Worm (Caenorhabditis elegans) whole organism, mixed stage, embryonic: Measurements from ENCODE around the gene fipr-6.

ENCODE experiments used
- M03D4.4 ChIP-seq: sonication (generic microtip); optimal IDR thresholded peaks from 2 replicates; lab custom pipeline; 2017; ENCODE audit warnings: mild to moderate bottlenecking, missing genetic modification characterization, missing compliant biosample characterization
- bed-3 ChIP-seq: fragments of 200-800 bp; sonication (Bioruptor generic); optimal IDR thresholded peaks from 3 replicates; lab custom pipeline; 2018; ENCODE audit warnings: mild to moderate bottlenecking, missing genetic modification characterization, moderate library complexity, missing compliant biosample characterization
- blmp-1 ChIP-seq: fragments of 150-350 bp; optimal IDR thresholded peaks from 2 replicates; lab custom pipeline; 2014; ENCODE audit warnings: missing biosample characterization, missing genetic modification characterization
- ceh-39 ChIP-seq: fragments of 150-350 bp; optimal IDR thresholded peaks from 2 replicates; lab custom pipeline; 2014; ENCODE audit warnings: missing biosample characterization, missing genetic modification characterization
- ceh-43 ChIP-seq: fragments of 200-800 bp; sonication (Bioruptor generic); optimal IDR thresholded peaks from 2 replicates; lab custom pipeline; 2018; ENCODE audit warnings: mild to moderate bottlenecking, missing genetic modification characterization, moderate library complexity, missing compliant biosample characterization
- ceh-83 ChIP-seq: fragments of 200-800 bp; sonication (Bioruptor generic); optimal IDR thresholded peaks from 2 replicates; lab custom pipeline; 2018; ENCODE audit warnings: mild to moderate bottlenecking, missing genetic modification characterization, missing compliant biosample characterization
- ces-1 ChIP-seq: fragments of 150-350 bp; optimal IDR thresholded peaks from 2 replicates; lab custom pipeline; 2014; ENCODE audit warnings: missing biosample characterization, missing genetic modification reagents, missing genetic modification characterization
- cnd-1 ChIP-seq: fragments of 200-800 bp; sonication (Bioruptor generic); optimal IDR thresholded peaks from 2 replicates; lab custom pipeline; 2018; ENCODE audit warnings: mild to moderate bottlenecking, missing genetic modification characterization, missing compliant biosample characterization
- drap-1 ChIP-seq: fragments of 200-800 bp; sonication (Bioruptor generic); optimal IDR thresholded peaks from 3 replicates; lab custom pipeline; 2018; ENCODE audit warnings: mild to moderate bottlenecking, missing genetic modification characterization, missing compliant biosample characterization
- elt-1 ChIP-seq: sonication (generic microtip); optimal IDR thresholded peaks from 2 replicates; lab custom pipeline; 2017; ENCODE audit warnings: missing genetic modification characterization, mild to moderate bottlenecking, missing compliant biosample characterization, antibody characterized with exemption, moderate library complexity, borderline replicate concordance; ENCODE audit not compliant: insufficient read depth
- elt-3 ChIP-seq: fragments of 150-350 bp; optimal IDR thresholded peaks from 2 replicates; lab custom pipeline; 2014; ENCODE audit warnings: missing biosample characterization, missing genetic modification characterization
- flh-1 ChIP-seq: fragments of 200-800 bp; sonication (Bioruptor generic); optimal IDR thresholded peaks from 2 replicates; lab custom pipeline; 2018; ENCODE audit warnings: mild to moderate bottlenecking, missing genetic modification characterization, moderate library complexity, missing compliant biosample characterization
- ham-2 ChIP-seq: fragments of 200-800 bp; sonication (Bioruptor generic); optimal IDR thresholded peaks from 2 replicates; lab custom pipeline; 2018; ENCODE audit warnings: mild to moderate bottlenecking, missing genetic modification characterization, missing compliant biosample characterization
- hlh-1 ChIP-seq: fragments of 150-350 bp; optimal IDR thresholded peaks from 2 replicates; lab custom pipeline; 2014; ENCODE audit warnings: missing biosample characterization, missing genetic modification reagents, missing genetic modification characterization
- lin-13 ChIP-seq: fragments of 150-350 bp; optimal IDR thresholded peaks from 2 replicates; lab custom pipeline; 2014; ENCODE audit warnings: missing biosample characterization, missing genetic modification characterization
- lin-32 ChIP-seq: fragments of 200-800 bp; sonication (Bioruptor generic); optimal IDR thresholded peaks from 2 replicates; lab custom pipeline; 2018; ENCODE audit warnings: mild to moderate bottlenecking, missing genetic modification characterization, missing compliant biosample characterization
- lsy-2 ChIP-seq: fragments of 150-350 bp; optimal IDR thresholded peaks from 2 replicates; lab custom pipeline; 2014; ENCODE audit warnings: missing biosample characterization, missing genetic modification characterization
- mab-5 ChIP-seq: fragments of 150-350 bp; optimal IDR thresholded peaks from 2 replicates; lab custom pipeline; 2014; ENCODE audit warnings: missing biosample characterization, missing genetic modification characterization
- mep-1 ChIP-seq: fragments of 150-350 bp; optimal IDR thresholded peaks from 2 replicates; lab custom pipeline; 2017; ENCODE audit warnings: missing biosample characterization, missing genetic modification reagents, missing genetic modification characterization, inconsistent platforms
- mls-2 ChIP-seq: sonication (generic microtip); optimal IDR thresholded peaks from 2 replicates; lab custom pipeline; 2016; ENCODE audit warnings: mild to moderate bottlenecking, missing genetic modification characterization, moderate library complexity, missing compliant biosample characterization
- nhr-12 ChIP-seq: fragments of 150-350 bp; optimal IDR thresholded peaks from 2 replicates; lab custom pipeline; 2014; ENCODE audit warnings: missing biosample characterization, missing genetic modification characterization
- nhr-2 ChIP-seq: fragments of 150-350 bp; optimal IDR thresholded peaks from 2 replicates; lab custom pipeline; 2014; ENCODE audit warnings: missing biosample characterization, missing genetic modification characterization
- nhr-237 ChIP-seq: fragments of 150-350 bp; optimal IDR thresholded peaks from 2 replicates; lab custom pipeline; 2014; ENCODE audit warnings: missing biosample characterization, missing genetic modification characterization
- nhr-28 ChIP-seq: fragments of 150-350 bp; optimal IDR thresholded peaks from 2 replicates; lab custom pipeline; 2014; ENCODE audit warnings: missing biosample characterization, missing genetic modification characterization
- nhr-76 ChIP-seq: sonication (generic microtip); optimal IDR thresholded peaks from 2 replicates; lab custom pipeline; 2017; ENCODE audit warnings: missing biosample characterization, missing genetic modification characterization
- pha-4 ChIP-seq: fragments of 150-350 bp; optimal IDR thresholded peaks from 2 replicates; lab custom pipeline; 2018; ENCODE audit warnings: missing biosample characterization, missing genetic modification reagents, missing genetic modification characterization
- sem-2 ChIP-seq: fragments of 200-800 bp; sonication (Bioruptor generic); optimal IDR thresholded peaks from 2 replicates; lab custom pipeline; 2018; ENCODE audit warnings: mild to moderate bottlenecking, missing genetic modification characterization, missing compliant biosample characterization
- snpc-4 ChIP-seq: fragments of 150-350 bp; optimal IDR thresholded peaks from 2 replicates; lab custom pipeline; 2014; ENCODE audit warnings: missing biosample characterization, missing genetic modification characterization
- sptf-1 ChIP-seq: sonication (generic microtip); optimal IDR thresholded peaks from 2 replicates; lab custom pipeline; 2017; ENCODE audit warnings: mild to moderate bottlenecking, missing genetic modification characterization, moderate library complexity, missing compliant biosample characterization
- tbx-8 ChIP-seq: fragments of 200-800 bp; sonication (Bioruptor generic); optimal IDR thresholded peaks from 2 replicates; lab custom pipeline; 2018; ENCODE audit warnings: mild to moderate bottlenecking, missing genetic modification characterization, moderate library complexity, missing compliant biosample characterization
- unc-39 ChIP-seq: fragments of 150-350 bp; optimal IDR thresholded peaks from 2 replicates; lab custom pipeline; 2014; ENCODE audit warnings: missing biosample characterization, missing genetic modification characterization
- unc-62 ChIP-seq: fragments of 150-350 bp; optimal IDR thresholded peaks from 2 replicates; lab custom pipeline; 2014; ENCODE audit warnings: missing biosample characterization, missing genetic modification reagents, missing genetic modification characterization
- ztf-11 ChIP-seq: fragments of 150-350 bp; optimal IDR thresholded peaks from 2 replicates; lab custom pipeline; 2014; ENCODE audit warnings: missing biosample characterization, missing genetic modification characterization

fipr-6 gene

DNA sequence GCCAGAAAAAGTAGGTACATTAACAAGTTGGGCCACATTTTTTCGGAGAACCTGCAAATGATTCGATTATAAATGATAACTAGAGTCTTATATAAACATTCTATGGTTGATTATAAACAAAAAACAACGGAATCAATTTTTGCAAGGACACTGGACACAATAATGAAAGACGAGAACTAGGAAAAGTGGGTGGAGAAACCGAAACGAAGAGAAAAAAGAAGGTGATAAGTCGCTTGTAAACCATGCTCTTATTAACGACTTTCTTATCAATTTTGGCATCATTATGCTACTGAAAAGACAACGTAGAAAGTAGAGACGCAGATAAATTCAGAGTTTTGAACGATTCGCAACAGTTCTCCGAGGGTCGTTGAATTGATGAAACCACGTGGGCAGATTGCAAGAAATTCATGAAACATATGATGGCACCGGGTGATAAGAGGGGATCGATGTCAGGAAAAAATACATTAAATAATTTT lies 40.9 kb upstream of the fipr-6 start, which contains the start of gene ZK856.5:
Gene ZK856.5 (minus strand): TSS at position 51 of the 476 bp plus-strand sequence.
- no peak for TF ChIP-seq cnd-1 (tag; lab: Kevin White, UChicago)
- TF ChIP-seq unc-39 (tag; lab: Kevin White, UChicago) = no peak
- TF ChIP-seq nhr-237 (tag; lab: Kevin White, UChicago) = no peak
- no peak for TF ChIP-seq tbx-8 (GFP tag; lab: Kevin White, UChicago)
- TF ChIP-seq sptf-1 (tag; lab: Kevin White, UChicago) = no peak
- TF ChIP-seq nhr-28 (tag; lab: Kevin White, UChicago) = no peak
- TF ChIP-seq flh-1 (GFP tag; lab: Kevin White, UChicago) = no peak
- no peak for TF ChIP-seq bed-3 (GFP tag; lab: Kevin White, UChicago)
- no peak for TF ChIP-seq mep-1 (tag; lab: Kevin White, UChicago)
- no peak for TF ChIP-seq unc-62 (GFP tag; lab: Kevin White, UChicago)
- TF ChIP-seq nhr-2 (tag; lab: Kevin White, UChicago) = no peak
- no peak for TF ChIP-seq lin-13
- no peak for TF ChIP-seq pha-4 (tag; lab: Kevin White, UChicago)
- TF ChIP-seq, all 35 proteins: peak for 0

- no peak for TF ChIP-seq unc-39 (tag; lab: Kevin White, UChicago)
- TF ChIP-seq tbx-8 (GFP tag; lab: Kevin White, UChicago) = no peak
- TF ChIP-seq elt-1 (tag; lab: Kevin White, UChicago) = no peak
- TF ChIP-seq ztf-11 (tag; lab: Kevin White, UChicago) = no peak
- no peak for TF ChIP-seq blmp-1
- TF ChIP-seq bed-3 (GFP tag; lab: Kevin White, UChicago) = no peak
- no peak for TF ChIP-seq mep-1 (tag; lab: Kevin White, UChicago)
- no peak for TF ChIP-seq lin-13
- TF ChIP-seq ham-2 (GFP tag; lab: Kevin White, UChicago) = no peak
- TF ChIP-seq mls-2 (tag; lab: Kevin White, UChicago) = no peak
- no peak for TF ChIP-seq ceh-39 (tag; lab: Kevin White, UChicago)
- TF ChIP-seq hlh-1 (tag; lab: Kevin White, UChicago) = no peak
- no peak for TF ChIP-seq sem-2 (GFP tag; lab: Kevin White, UChicago)
- TF ChIP-seq pha-4 (tag; lab: Kevin White, UChicago) = no peak
- no peak for TF ChIP-seq ceh-83 (GFP tag; lab: Kevin White, UChicago)
- no peak for TF ChIP-seq drap-1 (GFP tag; lab: Kevin White, UChicago)
- TF ChIP-seq sptf-1 (tag; lab: Kevin White, UChicago) = no peak
- no peak for TF ChIP-seq lsy-2 (tag; lab: Kevin White, UChicago)
- TF ChIP-seq snpc-4 (tag; lab: Kevin White, UChicago) = no peak
Measured at ce11 chrV:10191242-10191641, 39.8 kb upstream of the fipr-6 start.

DNA sequence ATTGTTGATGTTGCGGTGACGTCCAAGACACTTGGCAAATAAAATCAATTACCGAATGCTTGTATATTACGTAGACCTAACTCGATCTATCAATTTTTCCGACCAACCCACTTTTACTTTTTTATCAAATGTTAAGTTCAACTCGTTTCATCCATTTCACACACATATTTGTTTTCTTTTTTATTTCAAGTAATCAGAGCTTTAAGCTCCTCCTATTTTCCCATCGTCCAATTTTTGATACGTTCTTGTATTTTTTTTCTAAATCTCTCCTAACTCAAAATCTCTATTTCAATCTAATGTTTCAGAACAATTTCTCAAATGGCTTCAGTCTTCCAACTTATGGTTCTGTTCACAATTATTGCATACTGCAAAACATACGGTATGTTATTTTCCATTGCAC lies 32.6 kb upstream of the fipr-6 start, which contains the start of gene ZK856.6:
Gene ZK856.6 (plus strand): TSS at position 301 of the 400 bp plus-strand sequence.
- no peak for TF ChIP-seq unc-62 (GFP tag; lab: Kevin White, UChicago)
- TF ChIP-seq nhr-237 (tag; lab: Kevin White, UChicago) = no peak
- TF ChIP-seq ceh-39 (tag; lab: Kevin White, UChicago) = no peak
- no peak for TF ChIP-seq mep-1 (tag; lab: Kevin White, UChicago)
- no peak for TF ChIP-seq drap-1 (GFP tag; lab: Kevin White, UChicago)
- no peak for TF ChIP-seq sem-2 (GFP tag; lab: Kevin White, UChicago)
- TF ChIP-seq nhr-28 (tag; lab: Kevin White, UChicago) = no peak
- no peak for TF ChIP-seq elt-3 (tag; lab: Kevin White, UChicago)
- TF ChIP-seq unc-39 (tag; lab: Kevin White, UChicago) = no peak
- TF ChIP-seq nhr-76 = no peak
- TF ChIP-seq hlh-1 (tag; lab: Kevin White, UChicago) = no peak
- no peak for TF ChIP-seq elt-1 (tag; lab: Kevin White, UChicago)
- no peak for TF ChIP-seq flh-1 (GFP tag; lab: Kevin White, UChicago)
- TF ChIP-seq blmp-1 = no peak
- no peak for TF ChIP-seq tbx-8 (GFP tag; lab: Kevin White, UChicago)
- TF ChIP-seq bed-3 (GFP tag; lab: Kevin White, UChicago) = no peak
- no peak for TF ChIP-seq ceh-43 (GFP tag; lab: Kevin White, UChicago)
- TF ChIP-seq ztf-11 (tag; lab: Kevin White, UChicago) = no peak
- TF ChIP-seq mab-5 (tag; lab: Kevin White, UChicago) = no peak
- no peak for TF ChIP-seq ces-1 (GFP tag; lab: Kevin White, UChicago)

- TF ChIP-seq nhr-12 (no peak), sptf-1 (tag; lab: Kevin White, UChicago) (no peak), lin-32 (GFP tag; lab: Kevin White, UChicago) (no peak), ham-2 (GFP tag; lab: Kevin White, UChicago) (no peak), snpc-4 (tag; lab: Kevin White, UChicago) (no peak), ceh-83 (GFP tag; lab: Kevin White, UChicago) (no peak), drap-1 (GFP tag; lab: Kevin White, UChicago) (no peak), nhr-237 (tag; lab: Kevin White, UChicago) (no peak), bed-3 (GFP tag; lab: Kevin White, UChicago) (no peak), unc-62 (GFP tag; lab: Kevin White, UChicago) (no peak), nhr-76 (no peak), mls-2 (tag; lab: Kevin White, UChicago) (no peak), cnd-1 (tag; lab: Kevin White, UChicago) (no peak), lin-13 (no peak), M03D4.4 (tag; lab: Kevin White, UChicago) (no peak), blmp-1 (no peak)
Measured at ce11 chrV:10201913-10202312, 29.1 kb upstream of the fipr-6 start, which contains the start of gene ZK856.7. Gene ZK856.7 (plus strand): TSS chrV:10202098.
